Worm (Caenorhabditis elegans): ENCODE measurements around the gene cdh-4.

DNA sequence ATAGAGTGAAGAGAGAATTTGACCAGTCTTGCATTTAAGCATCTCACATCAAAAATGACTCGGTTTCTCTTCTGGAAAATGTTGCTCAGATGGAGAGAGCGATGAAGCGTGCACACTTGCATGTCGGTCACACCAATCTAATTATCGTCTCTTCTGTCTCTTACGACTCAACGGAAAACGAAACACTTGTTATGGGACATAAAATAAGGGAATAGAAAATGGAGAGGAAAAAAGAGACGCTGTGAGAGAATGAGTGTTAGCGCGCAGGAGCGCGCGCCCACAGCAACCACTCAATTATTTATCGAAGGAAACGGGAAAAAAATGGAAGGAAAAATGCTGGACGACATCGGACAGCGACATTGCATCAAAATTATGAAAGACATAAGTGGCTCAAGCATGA lies 14.4 kb upstream of the cdh-4 start:
- TF ChIP-seq elt-3 (tag; optimal IDR thresholded peaks at IDR 0.05), result no peak
- TF ChIP-seq unc-39 (tag; optimal IDR thresholded peaks at IDR 0.05), result peak; percentile 42
- TF ChIP-seq Y55F3AM.14 (GFP tag; optimal IDR thresholded peaks at IDR 0.05), result no peak
- peak; percentile 57 for TF ChIP-seq F13H6.1 (tag; optimal IDR thresholded peaks at IDR 0.05)
- no peak for TF ChIP-seq dmd-4 (tag; optimal IDR thresholded peaks at IDR 0.05)
- TF ChIP-seq unc-62 (GFP tag; optimal IDR thresholded peaks at IDR 0.05), result no peak
- no peak for TF ChIP-seq blmp-1 (tag; optimal IDR thresholded peaks at IDR 0.05; ENCODE audit: insufficient read depth)
- TF ChIP-seq elt-1 (tag; optimal IDR thresholded peaks at IDR 0.05), result no peak
- TF ChIP-seq lin-13 (GFP tag; optimal IDR thresholded peaks at IDR 0.05), result no peak
- TF ChIP-seq ceh-16 (tag; optimal IDR thresholded peaks at IDR 0.05), result no peak
